Worm (Caenorhabditis elegans) whole organism, mixed stage, embryonic: ENCODE data around the gene leo-1.

ENCODE experiments used
- M03D4.4 ChIP-seq: sonication (generic microtip); optimal IDR thresholded peaks from 2 replicates; lab custom pipeline; 2017; ENCODE audit warnings: mild to moderate bottlenecking, missing genetic modification characterization, missing compliant biosample characterization
- bed-3 ChIP-seq: fragments of 200-800 bp; sonication (Bioruptor generic); optimal IDR thresholded peaks from 3 replicates; lab custom pipeline; 2018; ENCODE audit warnings: mild to moderate bottlenecking, missing genetic modification characterization, moderate library complexity, missing compliant biosample characterization
- blmp-1 ChIP-seq: fragments of 150-350 bp; optimal IDR thresholded peaks from 2 replicates; lab custom pipeline; 2014; ENCODE audit warnings: missing biosample characterization, missing genetic modification characterization
- ceh-39 ChIP-seq: fragments of 150-350 bp; optimal IDR thresholded peaks from 2 replicates; lab custom pipeline; 2014; ENCODE audit warnings: missing biosample characterization, missing genetic modification characterization
- ceh-43 ChIP-seq: fragments of 200-800 bp; sonication (Bioruptor generic); optimal IDR thresholded peaks from 2 replicates; lab custom pipeline; 2018; ENCODE audit warnings: mild to moderate bottlenecking, missing genetic modification characterization, moderate library complexity, missing compliant biosample characterization
- ceh-83 ChIP-seq: fragments of 200-800 bp; sonication (Bioruptor generic); optimal IDR thresholded peaks from 2 replicates; lab custom pipeline; 2018; ENCODE audit warnings: mild to moderate bottlenecking, missing genetic modification characterization, missing compliant biosample characterization
- ces-1 ChIP-seq: fragments of 150-350 bp; optimal IDR thresholded peaks from 2 replicates; lab custom pipeline; 2014; ENCODE audit warnings: missing biosample characterization, missing genetic modification reagents, missing genetic modification characterization
- cnd-1 ChIP-seq: fragments of 200-800 bp; sonication (Bioruptor generic); optimal IDR thresholded peaks from 2 replicates; lab custom pipeline; 2018; ENCODE audit warnings: mild to moderate bottlenecking, missing genetic modification characterization, missing compliant biosample characterization
- drap-1 ChIP-seq: fragments of 200-800 bp; sonication (Bioruptor generic); optimal IDR thresholded peaks from 3 replicates; lab custom pipeline; 2018; ENCODE audit warnings: mild to moderate bottlenecking, missing genetic modification characterization, missing compliant biosample characterization
- elt-1 ChIP-seq: sonication (generic microtip); optimal IDR thresholded peaks from 2 replicates; lab custom pipeline; 2017; ENCODE audit warnings: missing genetic modification characterization, mild to moderate bottlenecking, missing compliant biosample characterization, antibody characterized with exemption, moderate library complexity, borderline replicate concordance; ENCODE audit not compliant: insufficient read depth
- elt-3 ChIP-seq: fragments of 150-350 bp; optimal IDR thresholded peaks from 2 replicates; lab custom pipeline; 2014; ENCODE audit warnings: missing biosample characterization, missing genetic modification characterization
- flh-1 ChIP-seq: fragments of 200-800 bp; sonication (Bioruptor generic); optimal IDR thresholded peaks from 2 replicates; lab custom pipeline; 2018; ENCODE audit warnings: mild to moderate bottlenecking, missing genetic modification characterization, moderate library complexity, missing compliant biosample characterization
- ham-2 ChIP-seq: fragments of 200-800 bp; sonication (Bioruptor generic); optimal IDR thresholded peaks from 2 replicates; lab custom pipeline; 2018; ENCODE audit warnings: mild to moderate bottlenecking, missing genetic modification characterization, missing compliant biosample characterization
- hlh-1 ChIP-seq: fragments of 150-350 bp; optimal IDR thresholded peaks from 2 replicates; lab custom pipeline; 2014; ENCODE audit warnings: missing biosample characterization, missing genetic modification reagents, missing genetic modification characterization
- lin-13 ChIP-seq: fragments of 150-350 bp; optimal IDR thresholded peaks from 2 replicates; lab custom pipeline; 2014; ENCODE audit warnings: missing biosample characterization, missing genetic modification characterization
- lin-32 ChIP-seq: fragments of 200-800 bp; sonication (Bioruptor generic); optimal IDR thresholded peaks from 2 replicates; lab custom pipeline; 2018; ENCODE audit warnings: mild to moderate bottlenecking, missing genetic modification characterization, missing compliant biosample characterization
- lsy-2 ChIP-seq: fragments of 150-350 bp; optimal IDR thresholded peaks from 2 replicates; lab custom pipeline; 2014; ENCODE audit warnings: missing biosample characterization, missing genetic modification characterization
- mep-1 ChIP-seq: fragments of 150-350 bp; optimal IDR thresholded peaks from 2 replicates; lab custom pipeline; 2017; ENCODE audit warnings: missing biosample characterization, missing genetic modification reagents, missing genetic modification characterization, inconsistent platforms
- mls-2 ChIP-seq: sonication (generic microtip); optimal IDR thresholded peaks from 2 replicates; lab custom pipeline; 2016; ENCODE audit warnings: mild to moderate bottlenecking, missing genetic modification characterization, moderate library complexity, missing compliant biosample characterization
- nhr-2 ChIP-seq: fragments of 150-350 bp; optimal IDR thresholded peaks from 2 replicates; lab custom pipeline; 2014; ENCODE audit warnings: missing biosample characterization, missing genetic modification characterization
- nhr-237 ChIP-seq: fragments of 150-350 bp; optimal IDR thresholded peaks from 2 replicates; lab custom pipeline; 2014; ENCODE audit warnings: missing biosample characterization, missing genetic modification characterization
- pha-4 ChIP-seq: fragments of 150-350 bp; optimal IDR thresholded peaks from 2 replicates; lab custom pipeline; 2018; ENCODE audit warnings: missing biosample characterization, missing genetic modification reagents, missing genetic modification characterization
- sem-2 ChIP-seq: fragments of 200-800 bp; sonication (Bioruptor generic); optimal IDR thresholded peaks from 2 replicates; lab custom pipeline; 2018; ENCODE audit warnings: mild to moderate bottlenecking, missing genetic modification characterization, missing compliant biosample characterization
- snpc-4 ChIP-seq: fragments of 150-350 bp; optimal IDR thresholded peaks from 2 replicates; lab custom pipeline; 2014; ENCODE audit warnings: missing biosample characterization, missing genetic modification characterization
- sptf-1 ChIP-seq: sonication (generic microtip); optimal IDR thresholded peaks from 2 replicates; lab custom pipeline; 2017; ENCODE audit warnings: mild to moderate bottlenecking, missing genetic modification characterization, moderate library complexity, missing compliant biosample characterization
- tbx-8 ChIP-seq: fragments of 200-800 bp; sonication (Bioruptor generic); optimal IDR thresholded peaks from 2 replicates; lab custom pipeline; 2018; ENCODE audit warnings: mild to moderate bottlenecking, missing genetic modification characterization, moderate library complexity, missing compliant biosample characterization
- unc-120 ChIP-seq: sonication (generic microtip); optimal IDR thresholded peaks from 2 replicates; lab custom pipeline; 2017; ENCODE audit warnings: missing genetic modification characterization, missing compliant biosample characterization; ENCODE audit not compliant: poor library complexity, severe bottlenecking
- zip-8 ChIP-seq: fragments of 150-350 bp; optimal IDR thresholded peaks from 2 replicates; lab custom pipeline; 2014; ENCODE audit warnings: missing biosample characterization, missing genetic modification characterization
- ztf-11 ChIP-seq: fragments of 150-350 bp; optimal IDR thresholded peaks from 2 replicates; lab custom pipeline; 2014; ENCODE audit warnings: missing biosample characterization, missing genetic modification characterization

Gene leo-1

DNA sequence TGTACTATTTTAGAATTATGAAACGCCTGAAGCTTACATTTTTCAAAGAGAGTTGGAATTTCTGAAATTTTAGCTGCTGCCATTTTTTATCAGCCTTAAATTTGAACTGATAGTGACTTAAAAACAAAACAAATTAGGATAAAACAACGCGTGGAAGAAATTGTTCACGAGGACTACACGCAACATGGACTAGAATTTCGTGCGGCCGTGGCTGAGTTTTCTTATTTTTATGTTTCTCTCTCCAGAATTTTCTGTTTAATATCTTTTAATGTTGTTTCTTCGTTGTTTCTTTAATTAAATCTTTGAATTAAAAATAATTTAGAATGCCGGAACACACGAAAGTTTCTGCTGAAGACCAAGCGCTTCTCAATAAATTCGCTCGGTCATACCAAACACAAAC, 14.3 kb downstream of the leo-1 start, which contains the start of the genes B0035.3, B0035.22 and pfd-4:
TSS of gene B0035.3 (minus strand) at position 114 of the 400 bp plus-strand sequence.
TSS of gene B0035.22 (plus strand) at position 269 of the 400 bp plus-strand sequence.
TSS of gene pfd-4 (plus strand) at position 323 of the 400 bp plus-strand sequence.
- no peak for TF ChIP-seq flh-1
- no peak for TF ChIP-seq nhr-2 (tag; lab: Kevin White, UChicago)
- no peak for TF ChIP-seq ceh-83 (GFP tag; lab: Kevin White, UChicago)
- no peak for TF ChIP-seq bed-3 (GFP tag; lab: Kevin White, UChicago)
- TF ChIP-seq ces-1: peak; percentile 39
- TF ChIP-seq M03D4.4 (tag; lab: Kevin White, UChicago): no peak

DNA sequence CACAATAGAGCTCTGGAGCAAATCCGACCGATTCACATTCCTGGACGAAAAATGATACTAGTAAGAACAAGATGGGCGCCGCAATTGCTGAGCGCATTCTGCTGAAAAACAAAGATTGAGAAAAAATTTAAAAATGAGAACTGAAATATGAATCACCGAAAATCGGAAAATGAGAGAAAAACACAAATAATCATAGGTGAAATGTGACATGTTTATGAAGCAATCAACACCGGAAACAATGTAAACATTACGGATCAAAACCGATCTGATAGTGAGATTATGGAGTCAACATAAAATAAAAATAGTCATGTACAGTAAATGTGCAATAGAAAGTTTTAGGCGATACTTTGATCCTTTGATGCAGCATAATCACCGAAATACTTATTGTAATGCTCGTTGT, 15.3 kb downstream of the leo-1 start, which contains the start of gene dnj-2:
TSS of gene dnj-2 (minus strand) at position 101 of the 400 bp plus-strand sequence.
- no peak for TF ChIP-seq sem-2 (GFP tag; lab: Kevin White, UChicago)
- TF ChIP-seq elt-3: no peak

DNA sequence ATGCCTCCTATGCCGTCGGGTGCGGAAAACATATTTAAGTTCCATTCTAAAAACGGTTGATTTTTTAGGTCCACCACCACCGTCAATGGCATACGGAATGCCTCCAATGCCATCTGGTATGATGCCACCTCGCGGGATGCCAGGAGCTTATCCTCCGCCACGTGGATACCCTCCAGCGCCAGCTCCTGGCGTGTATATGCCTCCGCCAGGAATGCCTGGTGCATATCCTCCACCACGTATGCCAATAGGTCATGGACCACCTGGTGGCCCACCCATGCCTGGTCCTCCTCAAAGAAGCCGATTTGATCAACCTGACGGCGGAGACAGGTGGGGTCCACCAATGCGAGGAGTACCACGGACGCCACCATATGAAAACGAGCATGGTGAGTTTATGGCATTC, 17.7 kb downstream of the leo-1 start:
- TF ChIP-seq ces-1 (no peak), sptf-1 (tag; lab: Kevin White, UChicago) (peak; percentile 21), ceh-39 (tag; lab: Kevin White, UChicago) (no peak), elt-1 (tag; lab: Kevin White, UChicago) (no peak), M03D4.4 (tag; lab: Kevin White, UChicago) (no peak), lin-32 (GFP tag; lab: Kevin White, UChicago) (peak; percentile 38), drap-1 (GFP tag; lab: Kevin White, UChicago) (no peak), tbx-8 (no peak), flh-1 (no peak), nhr-2 (tag; lab: Kevin White, UChicago) (no peak), hlh-1 (tag; lab: Kevin White, UChicago) (no peak), zip-8 (tag; lab: Kevin White, UChicago) (no peak), ham-2 (no peak), mls-2 (tag; lab: Kevin White, UChicago) (no peak), elt-3 (no peak)

ce11 chrIV:11310624-11311023, 18.5 kb downstream of the leo-1 start, which contains the start of gene znf-207:
Gene znf-207, plus strand, starts transcription at chrIV:11310972.
- TF ChIP-seq drap-1 (GFP tag; lab: Kevin White, UChicago) (peak; percentile 44), lin-32 (GFP tag; lab: Kevin White, UChicago) (peak; percentile 9), mep-1 (tag; lab: Kevin White, UChicago) (peak; percentile 47), mls-2 (tag; lab: Kevin White, UChicago) (peak; percentile 48), ceh-43 (GFP tag; lab: Kevin White, UChicago) (peak; percentile 29), unc-120 (tag; lab: Kevin White, UChicago) (peak; percentile 45), nhr-2 (tag; lab: Kevin White, UChicago) (no peak), lsy-2 (peak; percentile 26), nhr-237 (tag; lab: Kevin White, UChicago) (peak; percentile 16), ces-1 (peak; percentile 95), cnd-1 (tag; lab: Kevin White, UChicago) (peak; percentile 45), sptf-1 (tag; lab: Kevin White, UChicago) (peak; percentile 76), pha-4 (peak; percentile 25), hlh-1 (tag; lab: Kevin White, UChicago) (no peak), blmp-1 (tag; lab: Kevin White, UChicago) (no peak), elt-1 (tag; lab: Kevin White, UChicago) (peak; percentile 20), bed-3 (GFP tag; lab: Kevin White, UChicago) (no peak), flh-1 (peak; percentile 5), ztf-11 (tag; lab: Kevin White, UChicago) (peak; percentile 47), sem-2 (GFP tag; lab: Kevin White, UChicago) (no peak), lin-13 (peak; percentile 28), snpc-4 (tag; lab: Kevin White, UChicago) (no peak), M03D4.4 (tag; lab: Kevin White, UChicago) (peak; percentile 49)

DNA sequence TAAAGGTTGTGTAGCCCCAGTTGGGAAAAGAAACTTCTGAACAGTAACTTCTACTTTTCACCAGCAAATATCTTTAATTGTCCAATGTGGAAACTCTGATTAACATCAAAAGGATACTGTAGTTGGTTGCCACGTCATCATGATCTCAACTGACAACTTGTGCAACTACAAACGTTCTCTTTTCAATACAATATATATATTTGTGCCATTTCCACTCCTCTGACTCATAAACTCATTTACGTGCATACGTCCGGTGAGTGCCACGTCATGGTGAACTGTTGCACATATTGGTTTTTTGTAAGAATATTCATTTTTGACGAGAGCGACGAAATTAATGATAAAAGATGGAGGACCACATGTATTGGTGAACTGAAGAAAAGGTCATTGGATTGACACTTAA, 21.4 kb downstream of the leo-1 start:
- no peak for TF ChIP-seq nhr-237 (tag; lab: Kevin White, UChicago)
- TF ChIP-seq hlh-1 (tag; lab: Kevin White, UChicago): no peak
- TF ChIP-seq ceh-83 (GFP tag; lab: Kevin White, UChicago): no peak
- TF ChIP-seq elt-3: no peak
- TF ChIP-seq flh-1: no peak
- TF ChIP-seq lin-13: no peak
- TF ChIP-seq mls-2 (tag; lab: Kevin White, UChicago): no peak
- no peak for TF ChIP-seq cnd-1 (tag; lab: Kevin White, UChicago)
- TF ChIP-seq nhr-2 (tag; lab: Kevin White, UChicago): no peak
- TF ChIP-seq ceh-43 (GFP tag; lab: Kevin White, UChicago): no peak
